Worm (Caenorhabditis elegans) whole organism, late embryonic: ENCODE results near the gene math-28.

Experiments used
- ama-1 ChIP-seq: fragments of 150-350 bp; optimal IDR thresholded peaks from 2 replicates; lab custom pipeline; 2014
- hlh-30 ChIP-seq: sonication (generic microtip); optimal IDR thresholded peaks from 2 replicates; lab custom pipeline; 2017; ENCODE audit warnings: antibody characterized with exemption, missing genetic modification characterization, missing compliant biosample characterization; ENCODE audit not compliant: insufficient read depth
- npax-4 ChIP-seq: sonication (generic microtip); optimal IDR thresholded peaks from 2 replicates; lab custom pipeline; 2016; ENCODE audit warnings: missing genetic modification characterization, missing compliant biosample characterization
- pha-4 ChIP-seq: fragments of 150-350 bp; optimal IDR thresholded peaks from 2 replicates; lab custom pipeline; 2018; ENCODE audit warnings: missing biosample characterization, missing genetic modification reagents, missing genetic modification characterization
- pqm-1 ChIP-seq: sonication (generic microtip); optimal IDR thresholded peaks from 2 replicates; lab custom pipeline; 2016; ENCODE audit warnings: missing genetic modification characterization, missing compliant biosample characterization
- unc-55 ChIP-seq: sonication (generic microtip); optimal IDR thresholded peaks from 2 replicates; lab custom pipeline; 2017; ENCODE audit warnings: missing biosample characterization, missing genetic modification reagents, missing genetic modification characterization
- ztf-16 ChIP-seq: sonication (generic microtip); optimal IDR thresholded peaks from 2 replicates; lab custom pipeline; 2017; ENCODE audit warnings: missing genetic modification characterization, missing compliant biosample characterization

ce11 chrII:1806358-1806757 lies 43.2 kb downstream of the math-28 start, which contains the start of gene C08F1.12:
- TF ChIP-seq hlh-30 (tag; lab: Kevin White, UChicago): no peak
- no peak for TF ChIP-seq unc-55
- TF ChIP-seq ama-1: no peak
- TF ChIP-seq pqm-1 (tag; lab: Kevin White, UChicago): no peak
- TF ChIP-seq npax-4: no peak
- no peak for TF ChIP-seq ztf-16 (tag; lab: Kevin White, UChicago)
- no peak for TF ChIP-seq pha-4 (tag; lab: Kevin White, UChicago)
